ENCODE assay signal across 3 worm cellular contexts in the genomic region with DNA sequence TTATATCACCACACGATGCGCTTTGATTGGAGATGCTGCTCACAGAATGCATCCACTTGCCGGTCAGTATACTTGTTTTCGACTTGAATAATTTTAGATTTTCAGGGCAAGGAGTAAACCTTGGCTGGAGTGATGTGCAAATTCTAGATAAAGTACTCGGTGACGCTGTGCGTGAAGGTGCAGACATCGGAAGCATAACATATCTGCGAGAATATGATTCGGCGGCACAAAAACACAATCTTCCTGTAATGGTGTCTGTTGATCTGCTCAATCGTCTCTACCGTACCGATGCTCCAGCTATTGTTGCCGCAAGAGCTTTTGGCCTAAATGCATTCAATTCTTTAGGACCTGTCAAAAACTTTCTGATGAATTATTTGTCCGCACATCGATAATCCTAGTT.
TF ChIP-seq lines count a peak whose summit lies in the region.

No protein-coding gene starts in this region.

TF ChIP-seq in whole organism, L2 larva, 48 proteins besides CTCF, POLR2A, EP300 and RAD21 (continued from another document):
- TF ChIP-seq peb-1 (tag; optimal IDR thresholded peaks at IDR 0.05; lab: Kevin White, UChicago) (no peak), blmp-1 (tag; optimal IDR thresholded peaks at IDR 0.05; lab: Kevin White, UChicago; ENCODE audit: insufficient read depth) (no peak), nhr-10 (tag; optimal IDR thresholded peaks at IDR 0.05; lab: Kevin White, UChicago) (no peak), crh-2 (tag; optimal IDR thresholded peaks at IDR 0.05; lab: Kevin White, UChicago) (no peak), sem-4 (tag; optimal IDR thresholded peaks at IDR 0.05; lab: Kevin White, UChicago) (no peak), unc-62 (GFP tag; optimal IDR thresholded peaks at IDR 0.05; lab: Kevin White, UChicago) (no peak), unc-39 (tag; optimal IDR thresholded peaks at IDR 0.05; lab: Kevin White, UChicago) (no peak), ceh-16 (tag; optimal IDR thresholded peaks at IDR 0.05; lab: Kevin White, UChicago) (no peak), snpc-4 (tag; optimal IDR thresholded peaks at IDR 0.05; lab: Kevin White, UChicago) (no peak), nhr-21 (tag; optimal IDR thresholded peaks at IDR 0.05; lab: Kevin White, UChicago) (no peak), aly-2 (tag; optimal IDR thresholded peaks at IDR 0.05; lab: Kevin White, UChicago) (no peak), mdl-1 (tag; optimal IDR thresholded peaks at IDR 0.05; lab: Kevin White, UChicago) (no peak), elt-3 (tag; optimal IDR thresholded peaks at IDR 0.05; lab: Kevin White, UChicago) (no peak), C34F6.9 (tag; optimal IDR thresholded peaks at IDR 0.05; lab: Kevin White, UChicago) (no peak), nhr-12 (tag; optimal IDR thresholded peaks at IDR 0.05; lab: Kevin White, UChicago) (no peak), nhr-11 (tag; optimal IDR thresholded peaks at IDR 0.05; lab: Kevin White, UChicago) (no peak), lin-11 (tag; optimal IDR thresholded peaks at IDR 0.05; lab: Kevin White, UChicago) (no peak), ama-1 (optimal IDR thresholded peaks at IDR 0.05; lab: Kevin White, UChicago) (peak; percentile 59), ztf-4 (tag; optimal IDR thresholded peaks at IDR 0.05; lab: Kevin White, UChicago) (no peak), mbf-1 (tag; optimal IDR thresholded peaks at IDR 0.05; lab: Kevin White, UChicago) (no peak), R02D3.7 (tag; optimal IDR thresholded peaks at IDR 0.05; lab: Kevin White, UChicago) (no peak), skn-1 (tag; optimal IDR thresholded peaks at IDR 0.05; lab: Kevin White, UChicago) (no peak), lsy-2 (tag; optimal IDR thresholded peaks at IDR 0.05; lab: Kevin White, UChicago) (no peak), ztf-11 (tag; optimal IDR thresholded peaks at IDR 0.05; lab: Kevin White, UChicago) (no peak), ztf-1 (GFP tag; conservative IDR thresholded peaks at IDR 0.05; lab: Robert Waterston, UW) (no peak), ZK546.5 (tag; optimal IDR thresholded peaks at IDR 0.05; lab: Kevin White, UChicago) (no peak), gmeb-1 (tag; optimal IDR thresholded peaks at IDR 0.05; lab: Kevin White, UChicago) (no peak), nhr-77 (tag; optimal IDR thresholded peaks at IDR 0.05; lab: Kevin White, UChicago) (no peak), Y55F3AM.14 (GFP tag; optimal IDR thresholded peaks at IDR 0.05; lab: Kevin White, UChicago) (peak; percentile 53), nhr-25 (tag; optimal IDR thresholded peaks at IDR 0.05; lab: Kevin White, UChicago) (peak; percentile 21), nhr-129 (tag; optimal IDR thresholded peaks at IDR 0.05; lab: Kevin White, UChicago) (peak; percentile 55), nhr-23 (tag; optimal IDR thresholded peaks at IDR 0.05; lab: Kevin White, UChicago) (no peak), unc-55 (GFP tag; optimal IDR thresholded peaks at IDR 0.05; lab: Kevin White, UChicago) (no peak), alr-1 (tag; optimal IDR thresholded peaks at IDR 0.05; lab: Kevin White, UChicago) (no peak), egl-27 (tag; optimal IDR thresholded peaks at IDR 0.05; lab: Kevin White, UChicago) (no peak)

TF ChIP-seq in whole organism, L4 larva, 104 proteins besides CTCF, POLR2A, EP300 and RAD21 (continued from another document and continues in another):
- no peak for TF ChIP-seq aly-2 (tag; optimal IDR thresholded peaks at IDR 0.05; lab: Kevin White, UChicago)
- no peak for TF ChIP-seq vab-7 (GFP tag; IDR thresholded peaks at IDR 0.05; lab: Robert Waterston, UW)
- TF ChIP-seq ztf-7 (tag; optimal IDR thresholded peaks at IDR 0.05; lab: Kevin White, UChicago): no peak
- no peak for TF ChIP-seq fos-1 (tag; optimal IDR thresholded peaks at IDR 0.05; lab: Kevin White, UChicago)
- peak; percentile 48; the same call in 1 of the 2 replicates for TF ChIP-seq D1046.2 (GFP tag; IDR thresholded peaks at IDR 0.05; lab: Robert Waterston, UW)
- no peak for TF ChIP-seq ceh-44 (GFP tag; IDR thresholded peaks at IDR 0.05; lab: Robert Waterston, UW)
- TF ChIP-seq zag-1 (tag; optimal IDR thresholded peaks at IDR 0.05; lab: Kevin White, UChicago): no peak
- peak; percentile 64 for TF ChIP-seq mes-2 (tag; optimal IDR thresholded peaks at IDR 0.05; lab: Kevin White, UChicago; ENCODE audit: poor library complexity, severe bottlenecking)
- TF ChIP-seq pqm-1 (tag; optimal IDR thresholded peaks at IDR 0.05; lab: Kevin White, UChicago): no peak
- no peak for TF ChIP-seq gei-8 (GFP tag; optimal IDR thresholded peaks at IDR 0.05; lab: Kevin White, UChicago)
- no peak for TF ChIP-seq daf-16 (GFP tag; optimal IDR thresholded peaks at IDR 0.05; lab: Kevin White, UChicago)
- peak; percentile 29 for TF ChIP-seq daf-16 (tag; optimal IDR thresholded peaks at IDR 0.05; lab: Kevin White, UChicago)
- TF ChIP-seq ceh-62 (tag; optimal IDR thresholded peaks at IDR 0.05; lab: Kevin White, UChicago): no peak
- TF ChIP-seq hmg-1.1 (GFP tag; IDR thresholded peaks at IDR 0.05; lab: Robert Waterston, UW): no peak
- TF ChIP-seq ceh-20 (GFP tag; IDR thresholded peaks at IDR 0.05; lab: Robert Waterston, UW): no peak
- no peak for TF ChIP-seq ceh-28 (tag; optimal IDR thresholded peaks at IDR 0.05; lab: Kevin White, UChicago)
- no peak for TF ChIP-seq attf-4 (tag; optimal IDR thresholded peaks at IDR 0.05; lab: Kevin White, UChicago)
- no peak for TF ChIP-seq zfp-2 (tag; optimal IDR thresholded peaks at IDR 0.05; lab: Kevin White, UChicago)
- no peak; the same call in 1 of the 2 replicates for TF ChIP-seq zfp-3 (GFP tag; conservative IDR thresholded peaks at IDR 0.05; lab: Robert Waterston, UW)
- no peak for TF ChIP-seq ceh-82 (tag; optimal IDR thresholded peaks at IDR 0.05; lab: Kevin White, UChicago)
- no peak for TF ChIP-seq R02D3.7 (tag; optimal IDR thresholded peaks at IDR 0.05; lab: Kevin White, UChicago)
- no peak for TF ChIP-seq F10B5.3 (tag; optimal IDR thresholded peaks at IDR 0.05; lab: Kevin White, UChicago)
- TF ChIP-seq lir-3 (tag; optimal IDR thresholded peaks at IDR 0.05; lab: Kevin White, UChicago): no peak
- TF ChIP-seq F49E8.2 (tag; optimal IDR thresholded peaks at IDR 0.05; lab: Kevin White, UChicago; ENCODE audit: borderline replicate concordance): no peak
- no peak for TF ChIP-seq lim-7 (GFP tag; IDR thresholded peaks at IDR 0.05; lab: Robert Waterston, UW)
- peak; percentile 23 for TF ChIP-seq T20F7.1 (GFP tag; optimal IDR thresholded peaks at IDR 0.05; lab: Kevin White, UChicago)
- TF ChIP-seq Y105C5A.15 (GFP tag; IDR thresholded peaks at IDR 0.05; lab: Robert Waterston, UW): no peak
- TF ChIP-seq unc-62 (GFP tag; optimal IDR thresholded peaks at IDR 0.05 in 1 of 2; lab: Kevin White, UChicago): no peak
- no peak for TF ChIP-seq unc-62 (tag; optimal IDR thresholded peaks at IDR 0.05; lab: Kevin White, UChicago)
- TF ChIP-seq hif-1 (tag; optimal IDR thresholded peaks at IDR 0.05; lab: Kevin White, UChicago): peak in 1 of 2 experiments; percentile 32
- no peak for TF ChIP-seq zip-2 (tag; optimal IDR thresholded peaks at IDR 0.05; lab: Kevin White, UChicago)
- TF ChIP-seq php-3 (GFP tag; IDR thresholded peaks at IDR 0.05; lab: Robert Waterston, UW): no peak
- TF ChIP-seq ZK337.2 (GFP tag; IDR thresholded peaks at IDR 0.05; lab: Robert Waterston, UW): no peak
- TF ChIP-seq lin-15B (tag; optimal IDR thresholded peaks at IDR 0.05; lab: Kevin White, UChicago): no peak
- no peak for TF ChIP-seq nhr-76 (tag; optimal IDR thresholded peaks at IDR 0.05; lab: Kevin White, UChicago)
- TF ChIP-seq daf-8 (GFP tag; IDR thresholded peaks at IDR 0.05; lab: Robert Waterston, UW): no peak
- no peak for TF ChIP-seq mdt-29 (GFP tag; IDR thresholded peaks at IDR 0.05; lab: Robert Waterston, UW)
- TF ChIP-seq nhr-41 (GFP tag; IDR thresholded peaks at IDR 0.05; lab: Robert Waterston, UW): no peak
- TF ChIP-seq nhr-48 (tag; optimal IDR thresholded peaks at IDR 0.05; lab: Kevin White, UChicago): no peak
- TF ChIP-seq lin-38 (GFP tag; IDR thresholded peaks at IDR 0.05; lab: Robert Waterston, UW): peak; percentile 41; the same call in 1 of the 2 replicates
- no peak for TF ChIP-seq mxl-2 (GFP tag; conservative IDR thresholded peaks at IDR 0.05; lab: Robert Waterston, UW)
- no peak for TF ChIP-seq ztf-11 (tag; optimal IDR thresholded peaks at IDR 0.05; lab: Kevin White, UChicago)
- no peak for TF ChIP-seq ctbp-1 (GFP tag; IDR thresholded peaks at IDR 0.05; lab: Robert Waterston, UW)
- no peak for TF ChIP-seq dve-1 (tag; optimal IDR thresholded peaks at IDR 0.05; lab: Kevin White, UChicago; ENCODE audit: insufficient read depth)
- no peak for TF ChIP-seq nhr-6 (tag; optimal IDR thresholded peaks at IDR 0.05; lab: Kevin White, UChicago)
- no peak for TF ChIP-seq F37D6.2 (tag; optimal IDR thresholded peaks at IDR 0.05; lab: Kevin White, UChicago)
- peak; percentile 73; the same call in 1 of the 2 replicates for TF ChIP-seq nhr-42 (GFP tag; IDR thresholded peaks at IDR 0.05; lab: Robert Waterston, UW)
- TF ChIP-seq jun-1 (tag; optimal IDR thresholded peaks at IDR 0.05; lab: Kevin White, UChicago): no peak
- TF ChIP-seq mdl-1 (tag; optimal IDR thresholded peaks at IDR 0.05; lab: Kevin White, UChicago): no peak
- TF ChIP-seq ces-1 (GFP tag; optimal IDR thresholded peaks at IDR 0.05; lab: Kevin White, UChicago): no peak
- TF ChIP-seq nhr-237 (tag; optimal IDR thresholded peaks at IDR 0.05; lab: Kevin White, UChicago): no peak
- peak; percentile 71 for TF ChIP-seq egl-43 (GFP tag; IDR thresholded peaks at IDR 0.05; lab: Robert Waterston, UW)

TF ChIP-seq in whole organism, young adult, 124 proteins besides CTCF, POLR2A, EP300 and RAD21 (continued from another document):
- TF ChIP-seq cebp-2 (GFP tag; IDR thresholded peaks at IDR 0.05; lab: Robert Waterston, UW) (0 out of 2 replicates have a peak, but pooled peaks have one; percentile 40), hmg-20 (GFP tag; IDR thresholded peaks at IDR 0.05; lab: Robert Waterston, UW) (no peak), lin-26 (GFP tag; IDR thresholded peaks at IDR 0.05; lab: Robert Waterston, UW) (peak; percentile 58; the same call in 1 of the 2 replicates), ztf-26 (tag; optimal IDR thresholded peaks at IDR 0.05; lab: Kevin White, UChicago) (peak; percentile 41), tbp1 (GFP tag; optimal IDR thresholded peaks at IDR 0.05; lab: Kevin White, UChicago) (peak; percentile 3), hrde-1 (tag; optimal IDR thresholded peaks at IDR 0.05; lab: Kevin White, UChicago; ENCODE audit: borderline replicate concordance) (peak; percentile 52), C06A6.2 (GFP tag; conservative IDR thresholded peaks at IDR 0.05; lab: Robert Waterston, UW) (peak; percentile 75), fkh-3 (tag; optimal IDR thresholded peaks at IDR 0.05; lab: Kevin White, UChicago) (no peak), attf-3 (GFP tag; conservative IDR thresholded peaks at IDR 0.05; lab: Robert Waterston, UW) (0 out of 2 replicates have a peak, but pooled peaks have one; percentile 9), D2030.7 (GFP tag; IDR thresholded peaks at IDR 0.05; lab: Robert Waterston, UW) (no peak), bed-1 (GFP tag; IDR thresholded peaks at IDR 0.05; lab: Robert Waterston, UW) (no peak), hlh-12 (tag; optimal IDR thresholded peaks at IDR 0.05; lab: Kevin White, UChicago) (no peak), Y53G8AR.9 (GFP tag; conservative IDR thresholded peaks at IDR 0.05; lab: Robert Waterston, UW) (peak; percentile 58; the same call in 1 of the 2 replicates), pha-4 (tag; optimal IDR thresholded peaks at IDR 0.05; lab: Kevin White, UChicago) (no peak), mes-4 (tag; optimal IDR thresholded peaks at IDR 0.05; lab: Kevin White, UChicago) (no peak), lin-54 (GFP tag; optimal IDR thresholded peaks at IDR 0.05; lab: Kevin White, UChicago) (no peak), madf-8 (GFP tag; conservative IDR thresholded peaks at IDR 0.05; lab: Robert Waterston, UW) (no peak), F37B4.10 (GFP tag; IDR thresholded peaks at IDR 0.05; lab: Robert Waterston, UW) (0 out of 2 replicates have a peak, but pooled peaks have one; percentile 80), snpc-3.4 (tag; optimal IDR thresholded peaks at IDR 0.05; lab: Kevin White, UChicago) (no peak), Y53F4B.3 (GFP tag; IDR thresholded peaks at IDR 0.05; lab: Robert Waterston, UW) (no peak), chd-7 (tag; optimal IDR thresholded peaks at IDR 0.05; lab: Kevin White, UChicago) (peak; percentile 49), F39B2.1 (GFP tag; IDR thresholded peaks at IDR 0.05; lab: Robert Waterston, UW) (no peak), madf-3 (GFP tag; IDR thresholded peaks at IDR 0.05; lab: Robert Waterston, UW) (0 out of 2 replicates have a peak, but pooled peaks have one; percentile 7), tlf-1 (GFP tag; optimal IDR thresholded peaks at IDR 0.05; lab: Kevin White, UChicago) (peak; percentile 57), repo-1 (tag; optimal IDR thresholded peaks at IDR 0.05; lab: Kevin White, UChicago) (peak; percentile 83), rcor-1 (GFP tag; IDR thresholded peaks at IDR 0.05; lab: Robert Waterston, UW) (no peak), unc-130 (GFP tag; optimal IDR thresholded peaks at IDR 0.05; lab: Kevin White, UChicago) (no peak), pbrm-1 (GFP tag; IDR thresholded peaks at IDR 0.05; lab: Robert Waterston, UW) (no peak), nfya-2 (GFP tag; IDR thresholded peaks at IDR 0.05; lab: Robert Waterston, UW) (no peak), madf-10 (tag; optimal IDR thresholded peaks at IDR 0.05; lab: Kevin White, UChicago) (peak; percentile 58), Y79H2A.3 (GFP tag; conservative IDR thresholded peaks at IDR 0.05; lab: Robert Waterston, UW) (peak; percentile 80; the same call in 1 of the 2 replicates), akir-1 (GFP tag; optimal IDR thresholded peaks at IDR 0.05; lab: Kevin White, UChicago) (no peak), sea-2 (GFP tag; IDR thresholded peaks at IDR 0.05; lab: Robert Waterston, UW) (no peak)
